Worm (Caenorhabditis elegans): Measurements from ENCODE around the gene glb-25.

- TF ChIP-seq ama-1 (optimal IDR thresholded peaks at IDR 0.05) (no peak), hmg-4 (GFP tag; optimal IDR thresholded peaks at IDR 0.05) (no peak), sea-1 (GFP tag; conservative IDR thresholded peaks at IDR 0.05) (no peak), pes-1 (GFP tag; IDR thresholded peaks at IDR 0.05) (no peak), hmbx-1 (tag; optimal IDR thresholded peaks at IDR 0.05) (no peak), ets-7 (tag; optimal IDR thresholded peaks at IDR 0.05) (no peak), hnd-1 (tag; optimal IDR thresholded peaks at IDR 0.05) (no peak), flt-1 (GFP tag; IDR thresholded peaks at IDR 0.05) (no peak)
Observed at ce11 chrV:1943465-1943864, 5.4 kb downstream of the glb-25 start.

Measured in whole organism, early embryonic.